Fruit fly (Drosophila melanogaster): ENCODE results near the gene CG14711.
A peak's percentile ranks its signal among the peaks of the same experiment; 100 is the strongest.

DNA sequence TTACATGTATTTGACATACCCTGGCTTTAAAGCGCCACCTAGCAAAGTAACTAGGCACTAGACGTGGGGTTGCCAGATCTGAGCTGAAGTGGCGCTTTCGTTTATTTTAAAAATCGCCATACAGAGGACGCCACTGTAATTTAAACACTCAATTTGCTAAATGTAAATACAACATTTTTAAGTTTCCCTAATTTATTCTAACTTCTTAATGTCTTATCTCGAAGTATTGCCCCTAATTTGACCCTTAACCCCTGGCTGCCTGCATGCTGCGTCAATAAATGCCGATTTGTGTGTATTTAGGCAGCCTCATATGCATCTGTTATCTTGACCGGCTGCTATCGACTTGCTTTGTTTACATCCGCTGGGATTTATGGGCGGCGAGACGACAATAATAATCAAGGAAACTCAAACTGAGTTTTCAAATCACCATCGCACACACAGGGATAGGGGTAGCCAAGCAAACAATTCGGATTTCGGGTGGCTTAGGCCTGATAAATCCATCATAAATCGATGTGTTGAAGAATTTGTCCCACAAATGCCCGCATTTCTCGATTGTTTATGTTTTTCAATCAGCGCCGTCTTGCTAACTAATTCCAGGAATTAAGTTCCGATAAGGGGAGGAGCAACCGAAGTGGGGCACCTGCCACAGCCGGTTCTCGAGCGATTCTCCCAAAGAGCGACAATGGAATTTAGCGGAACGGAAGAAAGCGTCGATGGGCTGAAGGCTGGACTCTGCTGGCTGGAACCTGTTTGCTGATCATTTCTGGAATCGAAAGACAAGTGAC lies 9.7 kb upstream of the CG14711 start:
- peak; percentile 44 for TF ChIP-seq pad (GFP tag; optimal IDR thresholded peaks at IDR 0.05)
- no peak for TF ChIP-seq tj (GFP tag; optimal IDR thresholded peaks at IDR 0.05)
- no peak for TF ChIP-seq kay (GFP tag; ENCODE audit: borderline replicate concordance)
- TF ChIP-seq CG11617 (GFP tag; optimal IDR thresholded peaks at IDR 0.05), result no peak
- TF ChIP-seq ovo (GFP tag; optimal IDR thresholded peaks at IDR 0.05), result peak; percentile 37
- peak; percentile 54 for TF ChIP-seq Hr96 (GFP tag; optimal IDR thresholded peaks at IDR 0.05)
- TF ChIP-seq CG1620 (GFP tag; optimal IDR thresholded peaks at IDR 0.05), result peak; percentile 79
- TF ChIP-seq Clk (GFP tag; optimal IDR thresholded peaks at IDR 0.05), result no peak
- peak; percentile 21 for TF ChIP-seq CG14711 (tag; optimal IDR thresholded peaks at IDR 0.05)
